Worm (Caenorhabditis elegans) whole organism, midembryonic: ENCODE data around the gene Y75B12B.3.

ENCODE experiments used
- T22C8.4 ChIP-seq: fragments of 200-800 bp; sonication (Bioruptor generic); IDR thresholded peaks from 2 replicates; pipeline ENCODE4 v1.3.6; 2022; ENCODE audit warnings: missing genetic modification characterization, missing compliant biosample characterization
- cog-1 ChIP-seq: sonication (generic microtip); optimal IDR thresholded peaks from 2 replicates; lab custom pipeline; 2016; ENCODE audit warnings: missing genetic modification characterization, missing compliant biosample characterization
- klf-2 ChIP-seq: fragments of 200-800 bp; sonication (Bioruptor generic); conservative IDR thresholded peaks from 2 replicates; pipeline ENCODE4 v1.3.6; 2022; ENCODE audit warnings: missing genetic modification reagents, missing genetic modification characterization, missing compliant biosample characterization
- med-1 ChIP-seq: sonication (generic microtip); optimal IDR thresholded peaks from 2 replicates; lab custom pipeline; 2017; ENCODE audit warnings: missing genetic modification characterization, mild to moderate bottlenecking, missing compliant biosample characterization, antibody characterized with exemption, missing genetic modification reagents; ENCODE audit not compliant: insufficient read depth
- tab-1 ChIP-seq: fragments of 200-800 bp; sonication (Bioruptor generic); IDR thresholded peaks from 2 replicates; pipeline ENCODE4 v1.3.6; 2022; ENCODE audit warnings: missing genetic modification characterization, missing compliant biosample characterization
- ztf-23 ChIP-seq: fragments of 200-800 bp; sonication (Bioruptor generic); IDR thresholded peaks from 2 replicates; pipeline ENCODE4 v1.3.6; 2022; ENCODE audit warnings: missing genetic modification reagents, missing genetic modification characterization, missing compliant biosample characterization
- ztf-29 ChIP-seq: fragments of 200-800 bp; sonication (Bioruptor generic); IDR thresholded peaks from 2 replicates; pipeline ENCODE4 v1.3.6; 2022; ENCODE audit warnings: missing genetic modification reagents, missing genetic modification characterization, missing compliant biosample characterization

ce11 chrV:15189567-15189966, 3.5 kb upstream of the Y75B12B.3 start, which contains the start of gene cyn-3:
- TF ChIP-seq klf-2 (GFP tag; lab: Robert Waterston, UW) (no peak), ztf-29 (GFP tag; lab: Robert Waterston, UW) (no peak), T22C8.4 (GFP tag; lab: Robert Waterston, UW) (no peak), med-1 (GFP tag; lab: Kevin White, UChicago) (no peak), cog-1 (tag; lab: Kevin White, UChicago) (no peak), tab-1 (GFP tag; lab: Robert Waterston, UW) (no peak), ztf-23 (no peak)
